Worm (Caenorhabditis elegans): ENCODE data around the gene ccch-1.

ce11 chrV:11479406-11479805 is 48.2 kb upstream of the ccch-1 start, which contains the start of gene T11F9.22:
- TF ChIP-seq T22C8.4 (GFP tag; IDR thresholded peaks at IDR 0.05) (no peak), ztf-29 (GFP tag; IDR thresholded peaks at IDR 0.05) (no peak), ztf-23 (GFP tag; IDR thresholded peaks at IDR 0.05) (no peak), med-1 (GFP tag; optimal IDR thresholded peaks at IDR 0.05; ENCODE audit: insufficient read depth) (no peak), flt-1 (GFP tag; IDR thresholded peaks at IDR 0.05) (no peak), tab-1 (GFP tag; IDR thresholded peaks at IDR 0.05) (no peak), cog-1 (tag; optimal IDR thresholded peaks at IDR 0.05) (no peak), ref-1 (GFP tag; conservative IDR thresholded peaks at IDR 0.05) (no peak)

All from whole organism, midembryonic.